Worm (Caenorhabditis elegans): ENCODE measurements around the gene F36H5.9.

ce11 chrII:1725735-1726134, 27.2 kb downstream of the F36H5.9 start, which contains the start of gene F45C12.17:
- TF ChIP-seq aly-2 (tag; optimal IDR thresholded peaks at IDR 0.05) = no peak
- no peak for TF ChIP-seq ztf-4 (tag; optimal IDR thresholded peaks at IDR 0.05)
- TF ChIP-seq nhr-85 (tag) = no peak
- TF ChIP-seq ceh-63 (GFP tag; optimal IDR thresholded peaks at IDR 0.05) = no peak
- TF ChIP-seq ets-5 (GFP tag; IDR thresholded peaks at IDR 0.05) = no peak
- TF ChIP-seq ces-1 (GFP tag; optimal IDR thresholded peaks at IDR 0.05) = no peak
- no peak for TF ChIP-seq snpc-4 (tag; optimal IDR thresholded peaks at IDR 0.05)
- no peak for TF ChIP-seq elt-2 (tag; optimal IDR thresholded peaks at IDR 0.05)
- no peak for TF ChIP-seq F16B12.6 (tag; optimal IDR thresholded peaks at IDR 0.05)
- no peak for TF ChIP-seq nhr-237 (tag; optimal IDR thresholded peaks at IDR 0.05)
- no peak for TF ChIP-seq blmp-1 (tag; optimal IDR thresholded peaks at IDR 0.05)
- TF ChIP-seq nhr-11 (tag; optimal IDR thresholded peaks at IDR 0.05) = no peak

All from whole organism, L1 larva.